Worm (Caenorhabditis elegans): ENCODE measurements around the gene T06E8.8.
A peak's percentile ranks its signal among the peaks of the same experiment; 100 is the strongest.

Gene T06E8.8

ce11 chrV:10023062-10023536 lies 20.4 kb upstream of the T06E8.8 start:
- TF ChIP-seq R02D3.7 (tag; optimal IDR thresholded peaks at IDR 0.05), result no peak
- no peak for TF ChIP-seq ZK337.2 (GFP tag; IDR thresholded peaks at IDR 0.05)
- no peak for TF ChIP-seq nhr-76 (tag; optimal IDR thresholded peaks at IDR 0.05)
- no peak for TF ChIP-seq dmd-9 (GFP tag; IDR thresholded peaks at IDR 0.05)
- no peak for TF ChIP-seq ceh-62 (tag; optimal IDR thresholded peaks at IDR 0.05)
- TF ChIP-seq cey-2 (tag; optimal IDR thresholded peaks at IDR 0.05; ENCODE audit: borderline replicate concordance, insufficient read depth), result no peak
- no peak for TF ChIP-seq mdl-1 (tag; optimal IDR thresholded peaks at IDR 0.05)
- no peak for TF ChIP-seq duxl-1 (tag; optimal IDR thresholded peaks at IDR 0.05; ENCODE audit: poor library complexity)
- TF ChIP-seq mep-1 (tag; optimal IDR thresholded peaks at IDR 0.05), result no peak
- TF ChIP-seq gei-8 (GFP tag; optimal IDR thresholded peaks at IDR 0.05), result peak; percentile 2
- no peak for TF ChIP-seq snpc-1.2 (GFP tag; IDR thresholded peaks at IDR 0.05)
- TF ChIP-seq unc-39 (tag; optimal IDR thresholded peaks at IDR 0.05), result no peak
- TF ChIP-seq unc-62 (GFP tag; optimal IDR thresholded peaks at IDR 0.05 in 1 of 2), result no peak
- no peak for TF ChIP-seq unc-62 (tag; optimal IDR thresholded peaks at IDR 0.05)
- peak; percentile 46 for TF ChIP-seq lin-38 (GFP tag; IDR thresholded peaks at IDR 0.05)
- TF ChIP-seq lin-39 (tag; optimal IDR thresholded peaks at IDR 0.05), result no peak
- TF ChIP-seq F10B5.3 (tag; optimal IDR thresholded peaks at IDR 0.05), result no peak
- TF ChIP-seq ceh-28 (tag; optimal IDR thresholded peaks at IDR 0.05), result no peak
- no peak for TF ChIP-seq ceh-82 (tag; optimal IDR thresholded peaks at IDR 0.05)
- peak; percentile 81 for TF ChIP-seq unc-130 (GFP tag; optimal IDR thresholded peaks at IDR 0.05)
- no peak for TF ChIP-seq ces-1 (GFP tag; optimal IDR thresholded peaks at IDR 0.05)
- peak; percentile 52 for TF ChIP-seq F49E8.2 (tag; optimal IDR thresholded peaks at IDR 0.05; ENCODE audit: borderline replicate concordance)
- TF ChIP-seq skn-1 (tag; optimal IDR thresholded peaks at IDR 0.05), result no peak
- TF ChIP-seq hlh-11 (tag; optimal IDR thresholded peaks at IDR 0.05), result no peak
- TF ChIP-seq rbr-2 (tag; optimal IDR thresholded peaks at IDR 0.05), result no peak
- no peak for TF ChIP-seq zip-2 (tag; optimal IDR thresholded peaks at IDR 0.05)
- peak; percentile 59 for TF ChIP-seq aly-2 (tag; optimal IDR thresholded peaks at IDR 0.05)
- no peak for TF ChIP-seq ZK546.5 (tag; optimal IDR thresholded peaks at IDR 0.05)
- TF ChIP-seq lin-15B (tag; optimal IDR thresholded peaks at IDR 0.05), result no peak
- TF ChIP-seq T26A8.4 (GFP tag; IDR thresholded peaks at IDR 0.05), result no peak
- TF ChIP-seq jun-1 (tag; optimal IDR thresholded peaks at IDR 0.05), result no peak
- no peak for TF ChIP-seq snpc-4 (tag; optimal IDR thresholded peaks at IDR 0.05)
- no peak for TF ChIP-seq ceh-44 (GFP tag; IDR thresholded peaks at IDR 0.05)
- TF ChIP-seq sdz-12 (GFP tag; optimal IDR thresholded peaks at IDR 0.05), result no peak
- TF ChIP-seq pha-4 (GFP tag; IDR thresholded peaks at IDR 0.05), result peak; percentile 45; the same call in 1 of the 2 replicates
- no peak for TF ChIP-seq pha-4 (tag; optimal IDR thresholded peaks at IDR 0.05)
- TF ChIP-seq F37D6.2 (tag; optimal IDR thresholded peaks at IDR 0.05), result no peak
- TF ChIP-seq egl-43 (GFP tag; IDR thresholded peaks at IDR 0.05), result no peak

ce11 chrV:10030992-10031383 lies 12.6 kb upstream of the T06E8.8 start, which contains the start of gene acl-2:
TSS of gene acl-2 (minus strand) at chrV:10031092.
- TF ChIP-seq dve-1 (tag; optimal IDR thresholded peaks at IDR 0.05; ENCODE audit: insufficient read depth) (no peak), lin-13 (GFP tag; optimal IDR thresholded peaks at IDR 0.05) (peak; percentile 4), daf-16 (GFP tag; optimal IDR thresholded peaks at IDR 0.05) (no peak), daf-16 (tag; optimal IDR thresholded peaks at IDR 0.05) (peak; percentile 46), unc-62 (GFP tag; optimal IDR thresholded peaks at IDR 0.05 in 1 of 2) (peak in 1 of 2 experiments; percentile 42), unc-62 (tag; optimal IDR thresholded peaks at IDR 0.05) (no peak), lin-38 (GFP tag; IDR thresholded peaks at IDR 0.05) (no peak)

Measured in whole organism, L4 larva.